Worm (Caenorhabditis elegans) whole organism, midembryonic: ENCODE measurements around the gene R06F6.8.

Experiments used
- T22C8.4 ChIP-seq: fragments of 200-800 bp; sonication (Bioruptor generic); IDR thresholded peaks from 2 replicates; pipeline ENCODE4 v1.3.6; 2022; ENCODE audit warnings: missing genetic modification characterization, missing compliant biosample characterization
- cog-1 ChIP-seq: sonication (generic microtip); optimal IDR thresholded peaks from 2 replicates; lab custom pipeline; 2016; ENCODE audit warnings: missing genetic modification characterization, missing compliant biosample characterization
- flt-1 ChIP-seq: fragments of 200-800 bp; sonication (Bioruptor generic); IDR thresholded peaks from 2 replicates; pipeline ENCODE4 v1.3.6; 2022; ENCODE audit warnings: missing genetic modification characterization, missing compliant biosample characterization
- klf-2 ChIP-seq: fragments of 200-800 bp; sonication (Bioruptor generic); conservative IDR thresholded peaks from 2 replicates; pipeline ENCODE4 v1.3.6; 2022; ENCODE audit warnings: missing genetic modification reagents, missing genetic modification characterization, missing compliant biosample characterization
- med-1 ChIP-seq: sonication (generic microtip); optimal IDR thresholded peaks from 2 replicates; lab custom pipeline; 2017; ENCODE audit warnings: missing genetic modification characterization, mild to moderate bottlenecking, missing compliant biosample characterization, antibody characterized with exemption, missing genetic modification reagents; ENCODE audit not compliant: insufficient read depth
- ref-1 ChIP-seq: fragments of 200-800 bp; sonication (Bioruptor generic); conservative IDR thresholded peaks from 2 replicates; pipeline ENCODE4 v1.3.6; 2022; ENCODE audit warnings: missing genetic modification reagents, missing genetic modification characterization, missing compliant biosample characterization
- tab-1 ChIP-seq: fragments of 200-800 bp; sonication (Bioruptor generic); IDR thresholded peaks from 2 replicates; pipeline ENCODE4 v1.3.6; 2022; ENCODE audit warnings: missing genetic modification characterization, missing compliant biosample characterization
- ztf-23 ChIP-seq: fragments of 200-800 bp; sonication (Bioruptor generic); IDR thresholded peaks from 2 replicates; pipeline ENCODE4 v1.3.6; 2022; ENCODE audit warnings: missing genetic modification reagents, missing genetic modification characterization, missing compliant biosample characterization
- ztf-29 ChIP-seq: fragments of 200-800 bp; sonication (Bioruptor generic); IDR thresholded peaks from 2 replicates; pipeline ENCODE4 v1.3.6; 2022; ENCODE audit warnings: missing genetic modification reagents, missing genetic modification characterization, missing compliant biosample characterization

ce11 chrII:10862749-10863656 is 43.2 kb upstream of the R06F6.8 start:
- TF ChIP-seq flt-1 (GFP tag; lab: Robert Waterston, UW) (no peak), tab-1 (GFP tag; lab: Robert Waterston, UW) (no peak), cog-1 (tag; lab: Kevin White, UChicago) (no peak), klf-2 (GFP tag; lab: Robert Waterston, UW) (no peak), ztf-29 (GFP tag; lab: Robert Waterston, UW) (no peak), med-1 (GFP tag; lab: Kevin White, UChicago) (no peak), ztf-23 (no peak), ref-1 (no peak), T22C8.4 (no peak)
